Worm (Caenorhabditis elegans) whole organism, late embryonic: ENCODE data around the gene ZK697.14.

Experiments used
- ama-1 ChIP-seq: fragments of 150-350 bp; optimal IDR thresholded peaks from 2 replicates; lab custom pipeline; 2014
- ceh-31 ChIP-seq: sonication (generic microtip); optimal IDR thresholded peaks from 2 replicates; lab custom pipeline; 2016; ENCODE audit warnings: missing genetic modification characterization, missing compliant biosample characterization
- fkh-6 ChIP-seq: sonication (generic microtip); optimal IDR thresholded peaks from 2 replicates; lab custom pipeline; 2016; ENCODE audit warnings: missing genetic modification characterization, missing compliant biosample characterization
- hlh-30 ChIP-seq: sonication (generic microtip); optimal IDR thresholded peaks from 2 replicates; lab custom pipeline; 2017; ENCODE audit warnings: antibody characterized with exemption, missing genetic modification characterization, missing compliant biosample characterization; ENCODE audit not compliant: insufficient read depth
- nfya-1 ChIP-seq: sonication (generic microtip); optimal IDR thresholded peaks from 2 replicates; lab custom pipeline; 2017; ENCODE audit warnings: missing genetic modification characterization, mild to moderate bottlenecking, missing compliant biosample characterization, antibody characterized with exemption, moderate library complexity
- pha-4 ChIP-seq: fragments of 150-350 bp; optimal IDR thresholded peaks from 2 replicates; lab custom pipeline; 2018; ENCODE audit warnings: missing biosample characterization, missing genetic modification reagents, missing genetic modification characterization
- sox-2 ChIP-seq: fragments of 200-800 bp; sonication (Bioruptor generic); IDR thresholded peaks from 2 replicates; pipeline ENCODE4 v1.3.6; 2022; ENCODE audit warnings: missing genetic modification reagents, missing genetic modification characterization, missing compliant biosample characterization
- tbx-2 ChIP-seq: sonication (generic microtip); optimal IDR thresholded peaks from 2 replicates; lab custom pipeline; 2016; ENCODE audit warnings: missing genetic modification characterization, missing compliant biosample characterization
- tbx-7 ChIP-seq: sonication (generic microtip); optimal IDR thresholded peaks from 2 replicates; lab custom pipeline; 2016; ENCODE audit warnings: missing genotype, missing genetic modification characterization, missing compliant biosample characterization

DNA sequence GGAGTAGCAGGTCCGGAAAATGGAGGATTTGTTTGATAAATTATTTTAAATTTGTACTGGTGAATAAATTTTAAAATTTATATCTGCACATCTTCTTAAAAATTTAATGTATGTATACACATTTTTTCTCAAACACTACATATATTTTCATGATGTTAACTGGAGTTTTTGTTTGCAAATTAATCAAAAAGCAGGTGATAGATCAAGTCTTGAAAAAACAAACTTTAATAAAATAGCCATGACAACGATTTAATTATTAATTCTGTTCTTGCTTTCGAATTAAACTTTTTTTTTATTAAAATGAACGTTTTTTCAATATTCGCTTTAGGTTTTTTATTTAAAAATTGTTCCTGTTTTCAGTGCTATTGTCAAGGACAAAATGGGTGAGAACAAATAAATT lies 38.7 kb upstream of the ZK697.14 start, which contains the start of gene F36H9.1:
- TF ChIP-seq tbx-2 (tag; lab: Kevin White, UChicago) = no peak
- no peak for TF ChIP-seq tbx-7 (tag; lab: Kevin White, UChicago)
- no peak for TF ChIP-seq nfya-1 (tag; lab: Kevin White, UChicago)
- TF ChIP-seq fkh-6 (tag; lab: Kevin White, UChicago) = no peak
- TF ChIP-seq ama-1 (lab: Kevin White, UChicago) = no peak
- no peak for TF ChIP-seq pha-4 (tag; lab: Kevin White, UChicago)
- no peak for TF ChIP-seq ceh-31
- TF ChIP-seq sox-2 (GFP tag; lab: Robert Waterston, UW) = no peak
- TF ChIP-seq hlh-30 = no peak
